Fruit fly (Drosophila melanogaster): Measurements from ENCODE around the gene Ddrgk1.

- TF ChIP-seq Snoo (tag; optimal IDR thresholded peaks at IDR 0.05) (no peak), CG12605 (GFP tag; IDR thresholded peaks at IDR 0.05) (no peak), EcR (GFP tag; optimal IDR thresholded peaks at IDR 0.05) (no peak), Pif1B (GFP tag; optimal IDR thresholded peaks at IDR 0.05) (no peak), CG8159 (tag; optimal IDR thresholded peaks at IDR 0.05) (no peak), CG10348 (GFP tag; IDR thresholded peaks at IDR 0.05) (no peak), gl (tag; optimal IDR thresholded peaks at IDR 0.05) (no peak), CG15710 (tag; optimal IDR thresholded peaks at IDR 0.05) (no peak), CG14655 (GFP tag; optimal IDR thresholded peaks at IDR 0.05) (no peak)
Measured at dm6 chr3R:21197566-21197965, 17.3 kb upstream of the Ddrgk1 start.
